Worm (Caenorhabditis elegans) whole organism, L1 larva: ENCODE results near the gene R07B1.8.

Experiments used
- C04F5.9 ChIP-seq: sonication (generic microtip); optimal IDR thresholded peaks from 2 replicates; lab custom pipeline; 2016; ENCODE audit warnings: missing genetic modification characterization, missing compliant biosample characterization
- C16A3.4 ChIP-seq: fragments of 150-350 bp; optimal IDR thresholded peaks from 2 replicates; lab custom pipeline; 2014; ENCODE audit warnings: missing biosample characterization, missing genetic modification characterization
- C34B4.2 ChIP-seq: sonication (generic microtip); optimal IDR thresholded peaks from 2 replicates; lab custom pipeline; 2017; ENCODE audit warnings: mild to moderate bottlenecking, missing genetic modification characterization, missing compliant biosample characterization
- F16B12.6 ChIP-seq: fragments of 150-350 bp; optimal IDR thresholded peaks from 2 replicates; lab custom pipeline; 2014; ENCODE audit warnings: missing biosample characterization, missing genetic modification characterization
- aly-2 ChIP-seq: fragments of 150-350 bp; optimal IDR thresholded peaks from 2 replicates; lab custom pipeline; 2014; ENCODE audit warnings: missing biosample characterization, missing genetic modification characterization
- blmp-1 ChIP-seq: fragments of 150-350 bp; optimal IDR thresholded peaks from 2 replicates; lab custom pipeline; 2014; ENCODE audit warnings: missing biosample characterization, missing genetic modification characterization
- ceh-90 ChIP-seq: sonication (generic microtip); optimal IDR thresholded peaks from 2 replicates; lab custom pipeline; 2016; ENCODE audit warnings: missing genetic modification characterization, missing compliant biosample characterization
- dpl-1 ChIP-seq, 3 experiments: fragments of 150-350 bp in 2 of 3; sonication (generic microtip) in 1 of 3; optimal IDR thresholded peaks; 2 replicates each; lab custom pipeline; 2014 to 2017; ENCODE audit warnings: missing biosample characterization in 3 of 3, missing genetic modification characterization in 3 of 3, missing genetic modification reagents in 3 of 3
- efl-3 ChIP-seq: fragments of 200-800 bp; sonication (Bioruptor generic); optimal IDR thresholded peaks from 2 replicates; lab custom pipeline; 2018; ENCODE audit warnings: mild to moderate bottlenecking, missing genetic modification characterization, missing compliant biosample characterization
- elt-2 ChIP-seq: sonication (generic microtip); optimal IDR thresholded peaks from 2 replicates; lab custom pipeline; 2016; ENCODE audit warnings: missing genetic modification characterization, mild to moderate bottlenecking, inconsistent platforms, missing compliant biosample characterization, missing genetic modification reagents
- grh-1 ChIP-seq: fragments of 200-800 bp; sonication (Bioruptor generic); IDR thresholded peaks from 2 replicates; pipeline ENCODE4 v1.3.6; 2022; ENCODE audit warnings: missing genetic modification reagents, missing genetic modification characterization, missing compliant biosample characterization
- hlh-17 ChIP-seq: fragments of 200-800 bp; sonication (Bioruptor generic); optimal IDR thresholded peaks from 2 replicates; lab custom pipeline; 2018; ENCODE audit warnings: missing genetic modification characterization, mild to moderate bottlenecking, missing compliant biosample characterization, moderate library complexity, borderline replicate concordance
- hlh-4 ChIP-seq: sonication (generic microtip); optimal IDR thresholded peaks from 2 replicates; lab custom pipeline; 2016; ENCODE audit warnings: mild to moderate bottlenecking, missing genetic modification characterization, missing compliant biosample characterization
- hpl-2 ChIP-seq: fragments of 150-350 bp; optimal IDR thresholded peaks from 2 replicates; lab custom pipeline; 2014; ENCODE audit warnings: missing biosample characterization, missing genetic modification reagents, missing genetic modification characterization
- irx-1 ChIP-seq: sonication (generic microtip); optimal IDR thresholded peaks from 2 replicates; lab custom pipeline; 2016; ENCODE audit warnings: missing genetic modification characterization, missing compliant biosample characterization
- lin-13 ChIP-seq: fragments of 150-350 bp; optimal IDR thresholded peaks from 2 replicates; lab custom pipeline; 2014; ENCODE audit warnings: missing biosample characterization, missing genetic modification reagents, missing genetic modification characterization
- lin-14 ChIP-seq: fragments of 200-800 bp; sonication (Bioruptor generic); optimal IDR thresholded peaks from 2 replicates; lab custom pipeline; 2018; ENCODE audit warnings: mild to moderate bottlenecking, missing genetic modification characterization, moderate library complexity, missing compliant biosample characterization
- lsy-2 ChIP-seq, 2 experiments: fragments of 150-350 bp; optimal IDR thresholded peaks; 2 replicates each; lab custom pipeline; 2014; ENCODE audit warnings: missing biosample characterization in 2 of 2, missing genetic modification characterization in 2 of 2
- mep-1 ChIP-seq: fragments of 150-350 bp; optimal IDR thresholded peaks from 2 replicates; lab custom pipeline; 2014; ENCODE audit warnings: missing biosample characterization, missing genetic modification characterization
- nhr-12 ChIP-seq: sonication (generic microtip); optimal IDR thresholded peaks from 2 replicates; lab custom pipeline; 2017; ENCODE audit warnings: missing biosample characterization, missing genetic modification characterization
- nhr-19 ChIP-seq: fragments of 200-800 bp; sonication (Bioruptor generic); conservative IDR thresholded peaks from 2 replicates; pipeline ENCODE4 v1.3.6; 2022; ENCODE audit warnings: missing genetic modification characterization, missing compliant biosample characterization
- nhr-47 ChIP-seq: sonication (generic microtip); optimal IDR thresholded peaks from 2 replicates; lab custom pipeline; 2016; ENCODE audit warnings: mild to moderate bottlenecking, missing genetic modification characterization, moderate library complexity, missing compliant biosample characterization
- nhr-71 ChIP-seq: sonication (generic microtip); optimal IDR thresholded peaks from 2 replicates; lab custom pipeline; 2016; ENCODE audit warnings: mild to moderate bottlenecking, missing genetic modification characterization, moderate library complexity, missing compliant biosample characterization
- nhr-77 ChIP-seq: fragments of 150-350 bp; optimal IDR thresholded peaks from 2 replicates; lab custom pipeline; 2014; ENCODE audit warnings: missing biosample characterization, missing genetic modification characterization
- nhr-84 ChIP-seq: sonication (generic microtip); optimal IDR thresholded peaks from 2 replicates; lab custom pipeline; 2017; ENCODE audit warnings: missing biosample characterization, missing genetic modification characterization
- nhr-90 ChIP-seq: sonication (generic microtip); optimal IDR thresholded peaks from 2 replicates; lab custom pipeline; 2016; ENCODE audit warnings: mild to moderate bottlenecking, missing genetic modification characterization, missing compliant biosample characterization; ENCODE audit not compliant: poor library complexity
- rnt-1 ChIP-seq: sonication (generic microtip); optimal IDR thresholded peaks from 2 replicates; lab custom pipeline; 2016; ENCODE audit warnings: mild to moderate bottlenecking, missing genetic modification characterization, moderate library complexity, missing compliant biosample characterization
- skn-1 ChIP-seq: fragments of 150-350 bp; optimal IDR thresholded peaks from 2 replicates; lab custom pipeline; 2014; ENCODE audit warnings: missing biosample characterization, missing genetic modification characterization
- snu-23 ChIP-seq: sonication (generic microtip); optimal IDR thresholded peaks from 2 replicates; lab custom pipeline; 2016; ENCODE audit warnings: missing genetic modification characterization, missing compliant biosample characterization
- sptf-1 ChIP-seq: fragments of 150-350 bp; optimal IDR thresholded peaks from 2 replicates; lab custom pipeline; 2014; ENCODE audit warnings: missing biosample characterization, missing genetic modification characterization
- unc-30 ChIP-seq: sonication (generic microtip); optimal IDR thresholded peaks from 2 replicates; lab custom pipeline; 2017; ENCODE audit warnings: missing biosample characterization, missing genetic modification characterization
- unc-86 ChIP-seq: sonication (generic microtip); optimal IDR thresholded peaks from 2 replicates; lab custom pipeline; 2016; ENCODE audit warnings: missing genetic modification characterization, missing compliant biosample characterization
- vab-15 ChIP-seq: sonication (generic microtip); optimal IDR thresholded peaks from 2 replicates; lab custom pipeline; 2017; ENCODE audit warnings: missing genotype, mild to moderate bottlenecking, missing genetic modification characterization, missing compliant biosample characterization
- xbp-1 ChIP-seq: sonication (generic microtip); optimal IDR thresholded peaks from 2 replicates; lab custom pipeline; 2016; ENCODE audit warnings: missing genetic modification characterization, missing compliant biosample characterization
- zag-1 ChIP-seq: fragments of 150-350 bp; optimal IDR thresholded peaks from 2 replicates; lab custom pipeline; 2014; ENCODE audit warnings: missing biosample characterization, missing genetic modification characterization

R07B1.8 gene

ce11 chrX:9851745-9852330 lies 20.6 kb downstream of the R07B1.8 start, which contains the start of gene lec-7:
Gene lec-7, plus strand, starts transcription at chrX:9852041.
- TF ChIP-seq ceh-90 (tag; lab: Kevin White, UChicago) (no peak), elt-2 (peak; percentile 14), nhr-77 (tag; lab: Kevin White, UChicago) (peak; percentile 0), skn-1 (tag; lab: Kevin White, UChicago) (peak; percentile 3)

- TF ChIP-seq mep-1 (tag; lab: Kevin White, UChicago) (no peak), elt-2 (peak; percentile 22), aly-2 (tag; lab: Kevin White, UChicago) (no peak), nhr-90 (tag; lab: Kevin White, UChicago) (no peak), blmp-1 (tag; lab: Kevin White, UChicago) (no peak), efl-3 (GFP tag; lab: Kevin White, UChicago) (no peak), lsy-2 (tag; optimal IDR thresholded peaks at IDR 0.05; lab: Kevin White, UChicago) (no peak)
These were observed 22.2 kb downstream of the R07B1.8 start, which contains the start of gene lec-8 for ce11 chrX:9850258-9850657. Gene lec-8, plus strand, starts transcription at chrX:9850571.

ce11 chrX:9848214-9848789 lies 24.2 kb downstream of the R07B1.8 start:
- peak; percentile 45 for TF ChIP-seq blmp-1 (tag; lab: Kevin White, UChicago)
- TF ChIP-seq xbp-1 (tag; lab: Kevin White, UChicago): no peak
- TF ChIP-seq nhr-47: no peak
- peak; percentile 92 for TF ChIP-seq vab-15
- no peak for TF ChIP-seq rnt-1 (tag; lab: Kevin White, UChicago)

ce11 chrX:9846975-9847374 lies 25.5 kb downstream of the R07B1.8 start, which contains the start of gene vab-15:
Gene vab-15, plus strand, starts transcription at chrX:9847275.
- TF ChIP-seq sptf-1 (tag; lab: Kevin White, UChicago) (no peak), hpl-2 (GFP tag; lab: Kevin White, UChicago) (no peak), grh-1 (no peak), C34B4.2 (no peak), F16B12.6 (tag; lab: Kevin White, UChicago) (no peak), hlh-17 (GFP tag; lab: Kevin White, UChicago) (no peak), dpl-1 (GFP tag; optimal IDR thresholded peaks at IDR 0.05; lab: Kevin White, UChicago) (no peak), zag-1 (tag; lab: Kevin White, UChicago) (no peak), aly-2 (tag; lab: Kevin White, UChicago) (no peak), nhr-84 (tag; lab: Kevin White, UChicago) (no peak), hlh-4 (tag; lab: Kevin White, UChicago) (no peak), unc-86 (tag; lab: Kevin White, UChicago) (no peak), nhr-12 (tag; lab: Kevin White, UChicago) (no peak), unc-30 (no peak), xbp-1 (tag; lab: Kevin White, UChicago) (no peak)

ce11 chrX:9845916-9846315 lies 26.5 kb downstream of the R07B1.8 start:
- TF ChIP-seq nhr-71 (tag; lab: Kevin White, UChicago) (peak; percentile 24), nhr-19 (GFP tag; lab: Robert Waterston, UW) (0 out of 2 replicates have a peak, but pooled peaks have one; percentile 11), C04F5.9 (tag; lab: Kevin White, UChicago) (no peak), C16A3.4 (tag; lab: Kevin White, UChicago) (no peak), vab-15 (peak; percentile 99), hlh-4 (tag; lab: Kevin White, UChicago) (no peak), blmp-1 (tag; lab: Kevin White, UChicago) (no peak), lsy-2 (tag; optimal IDR thresholded peaks at IDR 0.05; lab: Kevin White, UChicago) (peak; percentile 30 to 74), unc-30 (no peak), irx-1 (no peak), lin-13 (no peak), rnt-1 (tag; lab: Kevin White, UChicago) (peak; percentile 67), snu-23 (GFP tag; lab: Kevin White, UChicago) (no peak), lin-14 (GFP tag; lab: Kevin White, UChicago) (peak; percentile 36)
